Worm (Caenorhabditis elegans) whole organism, L4/young adult: ENCODE results near the gene F33G12.7.

ENCODE experiments used
- dao-5 ChIP-seq: sonication (generic microtip); optimal IDR thresholded peaks from 2 replicates; lab custom pipeline; 2016; ENCODE audit warnings: missing genotype, missing genetic modification characterization, moderate library complexity, missing compliant biosample characterization
- him-1 ChIP-seq: sonication (generic microtip); optimal IDR thresholded peaks from 2 replicates; lab custom pipeline; 2016; ENCODE audit warnings: missing genotype, missing genetic modification reagents, missing genetic modification characterization, missing compliant biosample characterization

DNA sequence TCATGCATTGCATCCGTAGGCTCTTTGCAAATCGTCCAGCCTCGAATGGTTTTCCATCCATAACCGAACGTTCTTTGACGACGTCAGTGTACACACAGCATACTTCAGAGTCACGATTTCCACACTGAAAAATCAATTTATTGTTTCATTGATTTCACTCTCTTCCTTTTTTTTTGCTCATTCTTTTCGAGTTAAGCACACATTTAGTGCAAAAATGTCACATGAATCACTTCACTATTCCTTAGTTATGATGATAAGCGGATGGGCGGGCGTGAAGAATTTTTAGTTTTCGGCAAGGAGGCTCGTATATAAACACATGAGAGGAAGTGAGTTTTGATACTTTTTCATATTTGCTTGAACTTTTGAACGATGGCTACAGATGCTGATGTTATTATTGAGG is 45.0 kb upstream of the F33G12.7 start, which contains the start of gene txt-9:
- no peak for TF ChIP-seq dao-5 (tag; lab: Kevin White, UChicago)
- no peak for TF ChIP-seq him-1 (tag; lab: Kevin White, UChicago)
